Fruit fly (Drosophila melanogaster) whole organism, prepupa: ENCODE measurements around the gene CG15263.
A peak's percentile ranks its signal among the peaks of the same experiment; 100 is the strongest.

Experiments
- CG10669 ChIP-seq: fragments of 200-800 bp; sonication (Bioruptor generic); optimal IDR thresholded peaks from 3 replicates; lab custom pipeline; 2018; ENCODE audit warnings: missing biosample characterization, mild to moderate bottlenecking, missing genetic modification characterization, moderate library complexity
- CG11294 ChIP-seq: fragments of 200-800 bp; sonication (Bioruptor generic); IDR thresholded peaks from 2 replicates; pipeline ENCODE4 v1.3.6; 2022; ENCODE audit warnings: missing biosample characterization, missing genetic modification characterization
- CG11902 ChIP-seq: fragments of 200-800 bp; sonication (Bioruptor generic); optimal IDR thresholded peaks from 3 replicates; lab custom pipeline; 2016; ENCODE audit warnings: missing biosample characterization, missing genetic modification characterization
- CG15336 ChIP-seq: fragments of 200-800 bp; sonication (Bioruptor generic); IDR thresholded peaks from 2 replicates; pipeline ENCODE4 v1.3.6; 2022; ENCODE audit warnings: missing biosample characterization, missing genetic modification characterization
- CG16779 ChIP-seq: fragments of 200-800 bp; sonication (Bioruptor generic); optimal IDR thresholded peaks from 3 replicates; lab custom pipeline; 2017; ENCODE audit warnings: missing biosample characterization, mild to moderate bottlenecking, missing genetic modification characterization
- CG32006 ChIP-seq: fragments of 200-800 bp; sonication (Bioruptor generic); optimal IDR thresholded peaks from 3 replicates; lab custom pipeline; 2017; ENCODE audit warnings: missing biosample characterization, mild to moderate bottlenecking, missing genetic modification characterization
- CG34406 ChIP-seq: fragments of 200-800 bp; sonication (Bioruptor generic); optimal IDR thresholded peaks from 3 replicates; lab custom pipeline; 2016; ENCODE audit warnings: missing biosample characterization, missing genetic modification characterization
- CG3919 ChIP-seq: fragments of 200-800 bp; sonication (Bioruptor generic); optimal IDR thresholded peaks from 3 replicates; lab custom pipeline; 2016; ENCODE audit warnings: missing biosample characterization, missing genetic modification characterization
- CG4318 ChIP-seq: fragments of 200-800 bp; sonication (Bioruptor generic); optimal IDR thresholded peaks from 3 replicates; lab custom pipeline; 2017; ENCODE audit warnings: missing biosample characterization, mild to moderate bottlenecking, missing genetic modification characterization
- CG6276 ChIP-seq: fragments of 200-800 bp; sonication (Bioruptor generic); optimal IDR thresholded peaks from 2 replicates; lab custom pipeline; 2017; ENCODE audit warnings: missing biosample characterization, mild to moderate bottlenecking, missing genetic modification characterization
- CG6792 ChIP-seq: fragments of 200-800 bp; sonication (Bioruptor generic); optimal IDR thresholded peaks from 3 replicates; lab custom pipeline; 2016; ENCODE audit warnings: missing biosample characterization, missing genetic modification characterization
- CG6854 ChIP-seq: fragments of 200-800 bp; sonication (Bioruptor generic); optimal IDR thresholded peaks from 2 replicates; lab custom pipeline; 2017; ENCODE audit warnings: missing biosample characterization, mild to moderate bottlenecking, missing genetic modification characterization
- CG8119 ChIP-seq: fragments of 200-800 bp; sonication (Bioruptor generic); IDR thresholded peaks from 3 replicates; pipeline ENCODE4 v1.3.6; 2022; ENCODE audit warnings: missing biosample characterization, missing genetic modification characterization
- CG8319 ChIP-seq: fragments of 200-800 bp; sonication (Bioruptor generic); optimal IDR thresholded peaks from 3 replicates; lab custom pipeline; 2016; ENCODE audit warnings: missing biosample characterization, missing genetic modification characterization
- Eip78C ChIP-seq: fragments of 200-800 bp; sonication (Bioruptor generic); peaks from one replicate; lab custom pipeline; 2016; ENCODE audit warnings: missing biosample characterization, missing genetic modification characterization
- Eip93F ChIP-seq: fragments of 200-800 bp; sonication (Bioruptor generic); optimal IDR thresholded peaks from 2 replicates; lab custom pipeline; 2016; ENCODE audit warnings: missing biosample characterization, mild to moderate bottlenecking, missing genetic modification characterization
- Ets96B ChIP-seq: fragments of 200-800 bp; optimal IDR thresholded peaks from 2 replicates; lab custom pipeline; 2019; ENCODE audit warnings: missing biosample characterization, mild to moderate bottlenecking, missing genetic modification characterization, moderate library complexity
- Hr4 ChIP-seq: fragments of 200-800 bp; sonication (Bioruptor generic); optimal IDR thresholded peaks from 3 replicates; lab custom pipeline; 2016; ENCODE audit warnings: missing biosample characterization, missing genetic modification characterization
- Lpt ChIP-seq: fragments of 200-800 bp; sonication (Bioruptor generic); optimal IDR thresholded peaks from 3 replicates; lab custom pipeline; 2016; ENCODE audit warnings: missing biosample characterization, missing genetic modification characterization
- Met ChIP-seq: fragments of 200-800 bp; sonication (Bioruptor generic); optimal IDR thresholded peaks from 3 replicates; lab custom pipeline; 2016; ENCODE audit warnings: missing biosample characterization, missing genetic modification characterization
- Smox ChIP-seq: fragments of 200-800 bp; sonication (Bioruptor generic); optimal IDR thresholded peaks from 3 replicates; lab custom pipeline; 2016; ENCODE audit warnings: missing biosample characterization, missing genetic modification characterization
- Sox15 ChIP-seq: fragments of 200-800 bp; sonication (Bioruptor generic); optimal IDR thresholded peaks from 3 replicates; lab custom pipeline; 2016; ENCODE audit warnings: missing biosample characterization, missing genetic modification characterization
- achi ChIP-seq: fragments of 200-800 bp; sonication (Bioruptor generic); optimal IDR thresholded peaks from 3 replicates; lab custom pipeline; 2016; ENCODE audit warnings: missing biosample characterization, missing genetic modification characterization
- acj6 ChIP-seq: fragments of 200-800 bp; sonication (Bioruptor generic); optimal IDR thresholded peaks from 3 replicates; lab custom pipeline; 2016; ENCODE audit warnings: missing biosample characterization, missing genetic modification characterization
- dac ChIP-seq: fragments of 200-800 bp; sonication (Bioruptor generic); optimal IDR thresholded peaks from 2 replicates; lab custom pipeline; 2017; ENCODE audit warnings: missing biosample characterization, mild to moderate bottlenecking, missing genetic modification characterization
- dsx ChIP-seq: fragments of 200-800 bp; optimal IDR thresholded peaks from 3 replicates; lab custom pipeline; 2019; ENCODE audit warnings: missing biosample characterization, mild to moderate bottlenecking, missing genetic modification characterization, moderate library complexity; ENCODE audit not compliant: poor library complexity, severe bottlenecking
- fd59A ChIP-seq: fragments of 200-800 bp; sonication (Bioruptor generic); optimal IDR thresholded peaks from 2 replicates; lab custom pipeline; 2017; ENCODE audit warnings: missing biosample characterization, mild to moderate bottlenecking, missing genetic modification characterization, missing genetic modification reagents
- fd85E ChIP-seq: fragments of 200-800 bp; sonication (Bioruptor generic); optimal IDR thresholded peaks from 3 replicates; lab custom pipeline; 2016; ENCODE audit warnings: missing biosample characterization, missing genetic modification characterization
- lz ChIP-seq: fragments of 200-800 bp; sonication (Bioruptor generic); optimal IDR thresholded peaks from 3 replicates; lab custom pipeline; 2016; ENCODE audit warnings: missing biosample characterization, missing genetic modification characterization
- net ChIP-seq: fragments of 200-800 bp; sonication (Bioruptor generic); optimal IDR thresholded peaks from 3 replicates; lab custom pipeline; 2016; ENCODE audit warnings: missing biosample characterization, missing genetic modification characterization
- pdm3 ChIP-seq: fragments of 200-800 bp; sonication (Bioruptor generic); optimal IDR thresholded peaks from 3 replicates; lab custom pipeline; 2016; ENCODE audit warnings: missing biosample characterization, missing genetic modification characterization
- salr ChIP-seq, 2 experiments: fragments of 200-800 bp; sonication (Bioruptor generic); optimal IDR thresholded peaks; 3 replicates each; lab custom pipeline; 2016 to 2018; ENCODE audit warnings: missing biosample characterization in 2 of 2, missing genetic modification characterization in 2 of 2, mild to moderate bottlenecking in 1 of 2
- vri ChIP-seq: fragments of 200-800 bp; sonication (Bioruptor generic); optimal IDR thresholded peaks from 3 replicates; lab custom pipeline; 2016; ENCODE audit warnings: missing biosample characterization, mild to moderate bottlenecking, missing genetic modification characterization

The CG15263 gene

DNA sequence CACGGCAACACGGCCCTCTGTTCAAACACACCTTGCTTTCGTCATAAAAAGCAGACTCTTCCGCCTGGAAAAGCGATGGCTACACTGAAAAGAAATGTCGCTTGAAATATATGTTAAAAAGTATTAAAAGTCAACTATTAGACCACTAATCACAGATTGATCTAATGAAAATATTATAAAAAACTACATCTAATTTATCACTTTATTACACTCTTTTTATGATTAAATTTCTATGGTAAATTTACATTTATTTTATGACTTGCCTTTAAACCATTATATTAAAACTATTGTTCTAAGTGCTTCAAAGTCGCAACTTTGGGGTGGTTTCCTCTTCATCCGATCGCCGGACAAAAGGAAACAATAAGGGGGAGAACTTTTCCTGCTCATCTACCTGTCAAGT, 31.6 kb downstream of the CG15263 start:
- peak; percentile 53 for TF ChIP-seq Eip78C (GFP tag; lab: Kevin White, UChicago)
- TF ChIP-seq CG6792 (GFP tag; lab: Kevin White, UChicago), result no peak

DNA sequence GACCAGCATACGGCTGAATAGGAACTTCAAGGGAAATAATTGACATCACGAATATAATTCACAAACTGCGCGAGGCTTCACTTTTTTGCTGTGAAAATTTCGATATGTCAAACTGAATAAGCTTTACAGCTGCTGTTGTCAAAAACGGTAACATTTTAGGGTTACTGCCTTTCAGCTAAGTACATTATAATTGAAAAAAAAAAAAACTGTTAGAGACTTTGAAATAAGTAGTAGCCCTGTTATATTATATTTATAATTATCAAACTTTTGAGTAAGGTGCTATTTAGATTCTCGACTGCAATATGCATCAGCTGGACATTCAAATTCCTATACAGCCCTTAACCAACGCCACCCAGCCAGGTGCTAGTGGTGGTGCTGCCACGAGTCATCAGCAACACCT, 34.0 kb downstream of the CG15263 start, which contains the start of gene nht:
TSS of gene nht (minus strand) at position 101 of the 400 bp plus-strand sequence.
- TF ChIP-seq CG34406 (GFP tag; lab: Kevin White, UChicago) (no peak), CG6792 (GFP tag; lab: Kevin White, UChicago) (no peak)

DNA sequence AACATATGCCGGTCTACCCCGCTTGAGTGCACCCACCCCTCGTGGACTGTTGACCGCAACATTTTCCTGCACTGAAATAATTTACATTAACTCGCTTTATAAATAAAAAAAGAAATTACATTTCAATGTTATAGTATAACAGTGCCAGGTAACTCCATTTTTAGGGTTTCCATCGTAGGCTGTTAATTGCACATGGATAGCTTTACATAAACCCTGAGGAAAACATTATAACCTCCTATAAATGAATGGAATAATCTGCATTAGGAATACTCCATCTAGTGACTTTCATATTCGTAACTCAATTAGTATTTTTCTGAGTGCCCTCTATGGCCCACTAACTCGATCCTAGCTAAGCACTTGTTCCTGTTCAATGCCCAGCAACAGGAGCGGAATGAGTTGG, 34.4 kb downstream of the CG15263 start:
- TF ChIP-seq CG8319 (GFP tag; lab: Kevin White, UChicago) (no peak), Met (GFP tag; lab: Kevin White, UChicago) (no peak), lz (GFP tag; lab: Kevin White, UChicago) (no peak), CG32006 (GFP tag; lab: Kevin White, UChicago) (no peak), Ets96B (no peak), CG6792 (GFP tag; lab: Kevin White, UChicago) (no peak), CG11294 (GFP tag; lab: Robert Waterston, UW) (no peak), fd59A (no peak), CG10669 (GFP tag; lab: Kevin White, UChicago) (no peak), pdm3 (no peak), vri (GFP tag; lab: Kevin White, UChicago) (no peak)

DNA sequence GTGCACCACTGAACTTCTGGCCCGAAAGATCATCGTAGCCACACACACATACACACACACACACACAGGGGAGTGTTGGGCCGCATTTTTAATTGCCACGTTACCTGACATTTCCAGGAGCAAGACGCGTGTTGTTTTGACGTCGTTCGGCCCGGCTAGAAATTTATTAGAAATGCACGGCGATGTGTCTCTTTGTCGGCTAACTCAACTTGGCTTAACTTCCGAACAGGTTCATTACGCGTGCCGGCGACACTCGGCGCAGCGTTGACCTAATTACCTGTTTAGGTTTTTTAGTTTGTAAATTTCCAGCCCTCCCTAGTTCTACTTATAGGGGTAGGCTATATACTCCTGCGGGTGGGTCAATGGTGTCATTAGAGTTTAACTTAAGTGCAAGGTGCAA, 35.1 kb downstream of the CG15263 start:
- TF ChIP-seq fd85E (GFP tag; lab: Kevin White, UChicago), result no peak
- TF ChIP-seq CG16779 (tag; lab: Kevin White, UChicago), result no peak
- no peak for TF ChIP-seq CG32006 (GFP tag; lab: Kevin White, UChicago)
- TF ChIP-seq CG8319 (GFP tag; lab: Kevin White, UChicago), result no peak

DNA sequence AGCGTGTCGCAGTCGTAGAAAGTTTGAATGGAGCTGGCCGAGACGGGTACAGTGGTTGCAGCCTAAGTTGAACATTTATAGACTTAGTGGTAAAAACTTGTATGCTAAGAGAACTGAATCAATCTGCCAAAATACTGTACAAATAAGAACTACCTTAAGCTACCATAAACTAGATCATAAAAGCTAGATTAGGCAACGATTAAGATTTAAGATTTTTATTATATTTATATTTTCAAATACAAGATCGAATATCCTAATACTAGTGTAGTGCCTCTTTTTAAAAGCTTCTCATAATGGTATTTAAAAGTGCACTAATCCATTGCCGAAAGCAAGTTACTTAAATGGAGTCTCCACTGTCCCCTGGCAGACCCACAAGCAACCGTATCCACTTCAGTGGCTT, 36.6 kb downstream of the CG15263 start:
- TF ChIP-seq dac (GFP tag; lab: Kevin White, UChicago) (peak; percentile 50), CG4318 (GFP tag; lab: Kevin White, UChicago) (peak; percentile 78), CG11902 (no peak), dsx (GFP tag; lab: Kevin White, UChicago) (no peak), vri (GFP tag; lab: Kevin White, UChicago) (no peak), CG32006 (GFP tag; lab: Kevin White, UChicago) (peak; percentile 88), CG3919 (GFP tag; lab: Kevin White, UChicago) (peak; percentile 5), Sox15 (GFP tag; lab: Kevin White, UChicago) (no peak), acj6 (GFP tag; lab: Kevin White, UChicago) (peak; percentile 17), net (GFP tag; lab: Kevin White, UChicago) (peak; percentile 10), Eip93F (GFP tag; lab: Kevin White, UChicago) (no peak), Eip78C (GFP tag; lab: Kevin White, UChicago) (peak; percentile 67), achi (GFP tag; lab: Kevin White, UChicago) (no peak), CG15336 (peak; percentile 69), CG8119 (GFP tag; lab: Robert Waterston, UW) (peak; percentile 73), Smox (no peak), fd59A (no peak), salr (GFP tag; optimal IDR thresholded peaks at IDR 0.05; lab: Kevin White, UChicago) (peak in 1 of 2 experiments; percentile 19), Hr4 (peak; percentile 67), Lpt (peak; percentile 28), CG6854 (GFP tag; lab: Kevin White, UChicago) (no peak), CG6276 (GFP tag; lab: Kevin White, UChicago) (peak; percentile 70)
